Fruit fly (Drosophila melanogaster) whole organism, adult: ENCODE measurements around the gene CG6901.

ENCODE experiments used
- CG11617 ChIP-seq: fragments of 200-800 bp; sonication (Bioruptor generic); optimal IDR thresholded peaks from 2 replicates; lab custom pipeline; 2017; ENCODE audit warnings: mild to moderate bottlenecking, missing biosample characterization, missing genetic modification reagents, missing genetic modification characterization
- CG12768 ChIP-seq: fragments of 200-800 bp; sonication (Bioruptor generic); optimal IDR thresholded peaks from 2 replicates; lab custom pipeline; 2017; ENCODE audit warnings: missing biosample characterization, missing genetic modification characterization, mild to moderate bottlenecking, moderate library complexity, missing genetic modification reagents
- CG14711 ChIP-seq: fragments of 200-800 bp; sonication (Bioruptor generic); optimal IDR thresholded peaks from 2 replicates; lab custom pipeline; 2018; ENCODE audit warnings: missing biosample characterization, mild to moderate bottlenecking, missing genetic modification characterization, moderate library complexity
- CG1620 ChIP-seq: fragments of 200-800 bp; sonication (Bioruptor generic); optimal IDR thresholded peaks from 2 replicates; lab custom pipeline; 2016; ENCODE audit warnings: missing biosample characterization, missing genetic modification characterization
- CG33017 ChIP-seq: fragments of 200-800 bp; sonication (Bioruptor generic); optimal IDR thresholded peaks from 2 replicates; lab custom pipeline; 2018; ENCODE audit warnings: missing biosample characterization, mild to moderate bottlenecking, missing genetic modification characterization, moderate library complexity
- CG5204 ChIP-seq: fragments of 200-800 bp; sonication (Bioruptor generic); optimal IDR thresholded peaks from 2 replicates; lab custom pipeline; 2016; ENCODE audit warnings: missing biosample characterization, missing genetic modification characterization
- CG7045 ChIP-seq: fragments of 200-800 bp; sonication (Bioruptor generic); optimal IDR thresholded peaks from 2 replicates; lab custom pipeline; 2017; ENCODE audit warnings: missing biosample characterization, mild to moderate bottlenecking, missing genetic modification characterization
- CG7101 ChIP-seq: fragments of 200-800 bp; sonication (Bioruptor generic); optimal IDR thresholded peaks from 2 replicates; lab custom pipeline; 2018; ENCODE audit warnings: missing biosample characterization, mild to moderate bottlenecking, missing genetic modification characterization, moderate library complexity
- Clk ChIP-seq: fragments of 200-800 bp; sonication (Bioruptor generic); optimal IDR thresholded peaks from 2 replicates; lab custom pipeline; 2017; ENCODE audit warnings: missing biosample characterization, missing genetic modification characterization
- Crg-1 ChIP-seq: fragments of 200-800 bp; sonication (Bioruptor generic); optimal IDR thresholded peaks from 2 replicates; lab custom pipeline; 2016; ENCODE audit warnings: missing biosample characterization, missing genetic modification characterization
- Hr96 ChIP-seq: fragments of 200-800 bp; sonication (Bioruptor generic); optimal IDR thresholded peaks from 2 replicates; lab custom pipeline; 2016; ENCODE audit warnings: missing biosample characterization, missing genetic modification characterization
- Mnt ChIP-seq: fragments of 200-800 bp; sonication (Bioruptor generic); optimal IDR thresholded peaks from 2 replicates; lab custom pipeline; 2016; ENCODE audit warnings: missing biosample characterization, mild to moderate bottlenecking, missing genetic modification characterization
- bab1 ChIP-seq: fragments of 200-800 bp; sonication (Bioruptor generic); optimal IDR thresholded peaks from 3 replicates; lab custom pipeline; 2019; ENCODE audit warnings: missing biosample characterization, mild to moderate bottlenecking, missing genetic modification characterization, moderate library complexity
- cic ChIP-seq: fragments of 200-800 bp; sonication (Bioruptor generic); optimal IDR thresholded peaks from 2 replicates; lab custom pipeline; 2017; ENCODE audit warnings: missing biosample characterization, mild to moderate bottlenecking, missing genetic modification characterization, moderate library complexity
- cnc ChIP-seq, 2 experiments: fragments of >200 bp; optimal IDR thresholded peaks; 2 replicates each; lab custom pipeline; 2017
- kay ChIP-seq: fragments of 200-800 bp; sonication (Bioruptor generic); peaks from one replicate; lab custom pipeline; 2016; ENCODE audit warnings: missing biosample characterization, missing genetic modification characterization, borderline replicate concordance
- ovo ChIP-seq: fragments of 200-800 bp; sonication (Bioruptor generic); optimal IDR thresholded peaks from 2 replicates; lab custom pipeline; 2016; ENCODE audit warnings: missing biosample characterization, missing genetic modification characterization
- pad ChIP-seq: fragments of 200-800 bp; sonication (Bioruptor generic); optimal IDR thresholded peaks from 3 replicates; lab custom pipeline; 2017; ENCODE audit warnings: missing biosample characterization, missing genetic modification characterization, mild to moderate bottlenecking, moderate library complexity, missing genetic modification reagents
- tj ChIP-seq: fragments of 200-800 bp; sonication (Bioruptor generic); optimal IDR thresholded peaks from 3 replicates; lab custom pipeline; 2017; ENCODE audit warnings: missing biosample characterization, mild to moderate bottlenecking, missing genetic modification characterization, moderate library complexity
- toe ChIP-seq: fragments of 200-800 bp; sonication (Bioruptor generic); optimal IDR thresholded peaks from 2 replicates; lab custom pipeline; 2016; ENCODE audit warnings: missing biosample characterization, missing genetic modification characterization

Gene CG6901

dm6 chr3R:16305185-16305989, 17.8 kb upstream of the CG6901 start, which contains the start of gene Zip89B:
Gene Zip89B, plus strand, starts transcription at chr3R:16305758.
- TF ChIP-seq Crg-1 (GFP tag; lab: Kevin White, UChicago) (peak; percentile 6), CG14711 (tag; lab: Kevin White, UChicago) (peak; percentile 76), ovo (GFP tag; lab: Kevin White, UChicago) (peak; percentile 93), CG7101 (no peak), bab1 (GFP tag; lab: Kevin White, UChicago) (peak; percentile 0), cic (GFP tag; lab: Kevin White, UChicago) (peak; percentile 34), CG7045 (GFP tag; lab: Kevin White, UChicago) (no peak), CG33017 (tag; lab: Kevin White, UChicago) (peak; percentile 36), Mnt (GFP tag; lab: Kevin White, UChicago) (peak; percentile 7), tj (peak; percentile 89), kay (GFP tag; lab: Kevin White, UChicago) (no peak)

DNA sequence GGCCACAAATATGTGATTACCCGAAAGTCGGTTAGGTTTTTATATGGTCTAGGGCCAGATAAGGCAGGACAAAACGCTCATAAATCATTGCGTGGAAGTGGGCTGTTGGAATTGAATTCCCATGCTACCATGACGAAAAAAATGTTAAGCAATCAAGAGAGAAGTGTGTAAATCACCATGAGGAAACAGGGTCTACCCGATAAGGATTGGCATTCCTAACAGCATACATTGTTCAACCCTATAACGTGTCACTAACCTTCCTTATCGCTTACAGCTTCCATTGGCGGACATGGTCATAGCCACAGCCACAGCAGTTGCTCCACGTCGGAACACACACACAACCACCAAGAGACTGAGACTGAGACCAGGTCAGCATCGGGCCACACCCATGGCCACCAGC, 15.2 kb upstream of the CG6901 start:
- no peak for TF ChIP-seq Hr96 (GFP tag; lab: Kevin White, UChicago)
- no peak for TF ChIP-seq cic (GFP tag; lab: Kevin White, UChicago)
- no peak for TF ChIP-seq CG1620 (GFP tag; lab: Kevin White, UChicago)
- TF ChIP-seq cnc (optimal IDR thresholded peaks at IDR 0.05; lab: Kevin White, UChicago) = no peak
- TF ChIP-seq Clk (GFP tag; lab: Kevin White, UChicago) = no peak
- TF ChIP-seq CG7101 = no peak
- TF ChIP-seq CG7045 (GFP tag; lab: Kevin White, UChicago) = no peak
- TF ChIP-seq CG14711 (tag; lab: Kevin White, UChicago) = no peak
- TF ChIP-seq kay (GFP tag; lab: Kevin White, UChicago) = no peak
- no peak for TF ChIP-seq CG33017 (tag; lab: Kevin White, UChicago)
- no peak for TF ChIP-seq bab1 (GFP tag; lab: Kevin White, UChicago)
- TF ChIP-seq toe (GFP tag; lab: Kevin White, UChicago) = no peak
- TF ChIP-seq CG12768 (GFP tag; lab: Kevin White, UChicago) = no peak
- TF ChIP-seq CG11617 (GFP tag; lab: Kevin White, UChicago) = no peak
- no peak for TF ChIP-seq Crg-1 (GFP tag; lab: Kevin White, UChicago)
- no peak for TF ChIP-seq ovo (GFP tag; lab: Kevin White, UChicago)
- TF ChIP-seq CG5204 (GFP tag; lab: Kevin White, UChicago) = no peak
- TF ChIP-seq pad (GFP tag; lab: Kevin White, UChicago) = no peak
- no peak for TF ChIP-seq Mnt (GFP tag; lab: Kevin White, UChicago)

DNA sequence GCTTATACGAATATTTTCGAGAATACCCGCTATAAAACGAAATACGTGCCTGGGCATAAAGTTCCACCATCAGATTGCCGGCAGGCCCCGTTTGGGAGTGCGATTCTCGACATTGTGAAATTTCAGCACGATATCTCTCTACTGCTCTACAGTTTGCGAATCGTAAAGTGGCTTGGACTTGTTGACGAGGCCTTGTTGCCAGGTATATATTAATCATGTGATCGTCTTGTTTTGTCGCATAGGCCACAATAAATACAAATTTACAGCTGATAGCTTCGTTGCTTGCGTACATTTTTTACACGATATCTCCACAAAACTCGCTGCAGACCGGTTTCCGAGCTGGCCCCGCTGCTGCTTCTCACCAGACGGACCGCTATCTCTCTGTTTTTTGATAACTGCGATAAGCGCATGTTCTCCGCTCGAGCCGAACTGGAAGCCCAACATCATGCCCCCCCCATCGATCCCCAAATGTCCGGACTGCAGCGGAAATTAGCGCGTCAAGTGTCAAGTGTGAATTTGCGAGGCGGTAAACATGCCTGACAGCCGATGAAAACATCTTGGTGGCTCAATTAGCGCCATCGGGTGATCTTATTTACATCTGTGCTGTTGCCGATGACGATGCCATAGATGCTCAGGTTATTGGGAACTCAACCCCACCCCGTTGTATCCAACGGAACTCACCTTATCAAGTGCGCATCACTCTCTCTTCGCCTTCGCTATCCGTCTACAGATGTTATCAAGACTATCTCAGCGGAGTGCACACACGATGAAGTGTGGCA, 13.7 kb upstream of the CG6901 start:
- TF ChIP-seq kay (GFP tag; lab: Kevin White, UChicago) = no peak
- no peak for TF ChIP-seq CG5204 (GFP tag; lab: Kevin White, UChicago)
- TF ChIP-seq cnc (optimal IDR thresholded peaks at IDR 0.05; lab: Kevin White, UChicago) = no peak
- TF ChIP-seq Mnt (GFP tag; lab: Kevin White, UChicago) = no peak
- TF ChIP-seq Crg-1 (GFP tag; lab: Kevin White, UChicago) = no peak
- peak; percentile 20 for TF ChIP-seq cic (GFP tag; lab: Kevin White, UChicago)
- no peak for TF ChIP-seq Clk (GFP tag; lab: Kevin White, UChicago)
- TF ChIP-seq tj = no peak

dm6 chr3R:16310081-16310493, 13.1 kb upstream of the CG6901 start:
- TF ChIP-seq cnc (optimal IDR thresholded peaks at IDR 0.05; lab: Kevin White, UChicago) = no peak
- no peak for TF ChIP-seq CG14711 (tag; lab: Kevin White, UChicago)
- TF ChIP-seq pad (GFP tag; lab: Kevin White, UChicago) = no peak
- TF ChIP-seq CG33017 (tag; lab: Kevin White, UChicago) = no peak
- no peak for TF ChIP-seq tj
- no peak for TF ChIP-seq Clk (GFP tag; lab: Kevin White, UChicago)
- TF ChIP-seq toe (GFP tag; lab: Kevin White, UChicago) = no peak
- no peak for TF ChIP-seq kay (GFP tag; lab: Kevin White, UChicago)
- no peak for TF ChIP-seq CG7101
- TF ChIP-seq Mnt (GFP tag; lab: Kevin White, UChicago) = no peak
- no peak for TF ChIP-seq CG11617 (GFP tag; lab: Kevin White, UChicago)
- no peak for TF ChIP-seq bab1 (GFP tag; lab: Kevin White, UChicago)
- no peak for TF ChIP-seq ovo (GFP tag; lab: Kevin White, UChicago)
- no peak for TF ChIP-seq CG7045 (GFP tag; lab: Kevin White, UChicago)

dm6 chr3R:16316747-16317146, 6.5 kb upstream of the CG6901 start:
- TF ChIP-seq CG5204 (GFP tag; lab: Kevin White, UChicago) = no peak
- no peak for TF ChIP-seq bab1 (GFP tag; lab: Kevin White, UChicago)
- TF ChIP-seq kay (GFP tag; lab: Kevin White, UChicago) = no peak
- TF ChIP-seq Hr96 (GFP tag; lab: Kevin White, UChicago) = no peak
- no peak for TF ChIP-seq cnc (optimal IDR thresholded peaks at IDR 0.05; lab: Kevin White, UChicago)
- TF ChIP-seq pad (GFP tag; lab: Kevin White, UChicago) = no peak
- no peak for TF ChIP-seq Clk (GFP tag; lab: Kevin White, UChicago)
- no peak for TF ChIP-seq CG14711 (tag; lab: Kevin White, UChicago)
- TF ChIP-seq cic (GFP tag; lab: Kevin White, UChicago) = no peak
- TF ChIP-seq CG7045 (GFP tag; lab: Kevin White, UChicago) = no peak
- no peak for TF ChIP-seq CG7101
- no peak for TF ChIP-seq CG12768 (GFP tag; lab: Kevin White, UChicago)
- TF ChIP-seq Crg-1 (GFP tag; lab: Kevin White, UChicago) = no peak
- no peak for TF ChIP-seq tj
- TF ChIP-seq CG11617 (GFP tag; lab: Kevin White, UChicago) = no peak
- no peak for TF ChIP-seq CG33017 (tag; lab: Kevin White, UChicago)
- TF ChIP-seq Mnt (GFP tag; lab: Kevin White, UChicago) = no peak
- no peak for TF ChIP-seq ovo (GFP tag; lab: Kevin White, UChicago)
